Worm (Caenorhabditis elegans) whole organism, late embryonic: ENCODE measurements around the gene nhr-115.

ENCODE experiments used
- ama-1 ChIP-seq: fragments of 150-350 bp; optimal IDR thresholded peaks from 2 replicates; lab custom pipeline; 2014
- ceh-31 ChIP-seq: sonication (generic microtip); optimal IDR thresholded peaks from 2 replicates; lab custom pipeline; 2016; ENCODE audit warnings: missing genetic modification characterization, missing compliant biosample characterization
- ceh-48 ChIP-seq: sonication (generic microtip); optimal IDR thresholded peaks from 2 replicates; lab custom pipeline; 2016; ENCODE audit warnings: missing genetic modification characterization, inconsistent platforms, missing compliant biosample characterization
- elt-2 ChIP-seq: sonication (generic microtip); optimal IDR thresholded peaks from 2 replicates; lab custom pipeline; 2016; ENCODE audit warnings: missing genetic modification reagents, missing genetic modification characterization, missing compliant biosample characterization
- gmeb-2 ChIP-seq: sonication (generic microtip); optimal IDR thresholded peaks from 2 replicates; lab custom pipeline; 2016; ENCODE audit warnings: missing genetic modification characterization, inconsistent platforms, missing compliant biosample characterization
- lin-11 ChIP-seq: fragments of 200-800 bp; sonication (Bioruptor generic); optimal IDR thresholded peaks from 2 replicates; lab custom pipeline; 2018; ENCODE audit warnings: mild to moderate bottlenecking, missing genetic modification characterization, missing compliant biosample characterization
- nfya-1 ChIP-seq: sonication (generic microtip); optimal IDR thresholded peaks from 2 replicates; lab custom pipeline; 2017; ENCODE audit warnings: missing genetic modification characterization, mild to moderate bottlenecking, missing compliant biosample characterization, antibody characterized with exemption, moderate library complexity
- pqm-1 ChIP-seq: sonication (generic microtip); optimal IDR thresholded peaks from 2 replicates; lab custom pipeline; 2016; ENCODE audit warnings: missing genetic modification characterization, missing compliant biosample characterization
- sox-4 ChIP-seq: sonication (generic microtip); optimal IDR thresholded peaks from 2 replicates; lab custom pipeline; 2017; ENCODE audit warnings: mild to moderate bottlenecking, missing genetic modification characterization, inconsistent platforms, missing compliant biosample characterization
- zip-5 ChIP-seq: sonication (generic microtip); optimal IDR thresholded peaks from 2 replicates; lab custom pipeline; 2016; ENCODE audit warnings: missing genetic modification characterization, missing compliant biosample characterization

DNA sequence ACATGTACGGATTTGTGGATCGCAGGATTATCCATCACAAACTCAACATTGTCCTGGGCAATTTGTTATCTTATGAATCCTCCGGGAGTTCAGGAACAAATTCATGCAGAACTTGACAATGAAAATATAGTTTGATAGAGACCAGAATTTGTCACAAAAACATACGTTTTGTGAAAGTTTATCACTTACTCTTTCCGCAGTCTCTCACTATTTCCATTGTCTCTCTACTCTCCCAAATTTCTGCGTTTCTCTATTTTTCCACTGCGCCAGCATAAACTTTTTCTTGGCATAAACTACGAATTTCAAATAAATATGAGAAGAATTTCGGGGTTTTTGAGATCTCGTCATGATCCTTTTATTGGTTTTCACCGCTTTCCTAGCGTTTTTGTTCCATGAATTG, 49.7 kb upstream of the nhr-115 start, which contains the start of gene cyp-33C3:
- no peak for TF ChIP-seq ama-1 (lab: Kevin White, UChicago)
- TF ChIP-seq ceh-48: no peak
- TF ChIP-seq gmeb-2: no peak
- no peak for TF ChIP-seq nfya-1
- no peak for TF ChIP-seq sox-4 (tag; lab: Kevin White, UChicago)
- no peak for TF ChIP-seq zip-5 (tag; lab: Kevin White, UChicago)
- TF ChIP-seq pqm-1 (tag; lab: Kevin White, UChicago): no peak
- TF ChIP-seq ceh-31 (tag; lab: Kevin White, UChicago): no peak
- TF ChIP-seq lin-11: no peak
- TF ChIP-seq elt-2 (tag; lab: Kevin White, UChicago): no peak
